Worm (Caenorhabditis elegans) whole organism, L2 larva: ENCODE data around the gene str-64.

Source experiments
- C34F6.9 ChIP-seq: fragments of 150-350 bp; optimal IDR thresholded peaks from 2 replicates; lab custom pipeline; 2014; ENCODE audit warnings: missing biosample characterization, missing genetic modification characterization
- F13H6.1 ChIP-seq: sonication (generic microtip); optimal IDR thresholded peaks from 2 replicates; lab custom pipeline; 2016; ENCODE audit warnings: missing genetic modification characterization, missing compliant biosample characterization
- Y55F3AM.14 ChIP-seq: fragments of 200-800 bp; sonication (Bioruptor generic); optimal IDR thresholded peaks from 2 replicates; lab custom pipeline; 2018; ENCODE audit warnings: mild to moderate bottlenecking, missing genetic modification characterization, missing compliant biosample characterization
- aly-2 ChIP-seq: fragments of 150-350 bp; optimal IDR thresholded peaks from 2 replicates; lab custom pipeline; 2014; ENCODE audit warnings: missing biosample characterization, missing genetic modification characterization
- ama-1 ChIP-seq: fragments of 150-350 bp; optimal IDR thresholded peaks from 2 replicates; lab custom pipeline; 2018; ENCODE audit warnings: inconsistent platforms
- blmp-1 ChIP-seq: sonication (generic microtip); optimal IDR thresholded peaks from 2 replicates; lab custom pipeline; 2017; ENCODE audit warnings: missing genetic modification characterization, mild to moderate bottlenecking, missing compliant biosample characterization, antibody characterized with exemption, moderate library complexity; ENCODE audit not compliant: insufficient read depth
- ceh-82 ChIP-seq: fragments of 150-350 bp; optimal IDR thresholded peaks from 2 replicates; lab custom pipeline; 2014; ENCODE audit warnings: missing biosample characterization, missing genetic modification characterization
- crh-2 ChIP-seq: sonication (generic microtip); optimal IDR thresholded peaks from 2 replicates; lab custom pipeline; 2017; ENCODE audit warnings: missing biosample characterization, missing genetic modification characterization
- egl-27 ChIP-seq: sonication (generic microtip); optimal IDR thresholded peaks from 3 replicates; lab custom pipeline; 2017; ENCODE audit warnings: missing biosample characterization, missing genetic modification reagents, missing genetic modification characterization
- elt-1 ChIP-seq: fragments of 150-350 bp; optimal IDR thresholded peaks from 2 replicates; lab custom pipeline; 2014; ENCODE audit warnings: missing biosample characterization, missing genetic modification characterization
- fos-1 ChIP-seq: fragments of 150-350 bp; optimal IDR thresholded peaks from 2 replicates; lab custom pipeline; 2014; ENCODE audit warnings: missing biosample characterization, missing genetic modification characterization
- gmeb-1 ChIP-seq: fragments of 150-350 bp; optimal IDR thresholded peaks from 2 replicates; lab custom pipeline; 2014; ENCODE audit warnings: missing biosample characterization, missing genetic modification characterization
- lin-11 ChIP-seq: fragments of 150-350 bp; sonication (generic microtip); optimal IDR thresholded peaks from 2 replicates; lab custom pipeline; 2014; ENCODE audit warnings: missing biosample characterization, missing genetic modification characterization, inconsistent platforms, mixed read lengths
- lin-13 ChIP-seq: fragments of 150-350 bp; optimal IDR thresholded peaks from 2 replicates; lab custom pipeline; 2014; ENCODE audit warnings: missing biosample characterization, missing genetic modification reagents, missing genetic modification characterization
- lin-39 ChIP-seq: fragments of 150-350 bp; optimal IDR thresholded peaks from 2 replicates; lab custom pipeline; 2014; ENCODE audit warnings: missing biosample characterization, missing genetic modification reagents, missing genetic modification characterization
- lsy-2 ChIP-seq, 2 experiments: fragments of 150-350 bp in 1 of 2; sonication (generic microtip) in 1 of 2; optimal IDR thresholded peaks; 2 replicates each; lab custom pipeline; 2014 to 2017; ENCODE audit warnings: missing biosample characterization in 2 of 2, missing genetic modification characterization in 2 of 2
- mab-5 ChIP-seq: fragments of 150-350 bp; optimal IDR thresholded peaks from 2 replicates; lab custom pipeline; 2014; ENCODE audit warnings: missing biosample characterization, missing genetic modification characterization
- mbf-1 ChIP-seq: sonication (generic microtip); optimal IDR thresholded peaks from 2 replicates; lab custom pipeline; 2017; ENCODE audit warnings: missing biosample characterization, missing genetic modification characterization
- mdl-1 ChIP-seq, 2 experiments: fragments of 150-350 bp in 1 of 2; sonication (generic microtip) in 1 of 2; optimal IDR thresholded peaks; 2 replicates each; lab custom pipeline; 2017; ENCODE audit warnings: missing biosample characterization in 2 of 2, missing genetic modification characterization in 2 of 2
- nhr-11 ChIP-seq: fragments of 150-350 bp; optimal IDR thresholded peaks from 2 replicates; lab custom pipeline; 2014; ENCODE audit warnings: missing biosample characterization, missing genetic modification characterization
- nhr-12 ChIP-seq: fragments of 150-350 bp; optimal IDR thresholded peaks from 2 replicates; lab custom pipeline; 2014; ENCODE audit warnings: missing biosample characterization, missing genetic modification characterization
- nhr-129 ChIP-seq: fragments of 150-350 bp; optimal IDR thresholded peaks from 2 replicates; lab custom pipeline; 2014; ENCODE audit warnings: missing biosample characterization, missing genetic modification characterization
- nhr-21 ChIP-seq: fragments of 150-350 bp; optimal IDR thresholded peaks from 2 replicates; lab custom pipeline; 2014; ENCODE audit warnings: missing biosample characterization, missing genetic modification characterization
- nhr-23 ChIP-seq: fragments of 150-350 bp; optimal IDR thresholded peaks from 2 replicates; lab custom pipeline; 2014; ENCODE audit warnings: missing biosample characterization, missing genetic modification reagents, missing genetic modification characterization
- nhr-25 ChIP-seq: fragments of 150-350 bp; sonication (generic microtip); optimal IDR thresholded peaks from 3 replicates; lab custom pipeline; 2014; ENCODE audit warnings: missing biosample characterization, missing genetic modification characterization
- nhr-6 ChIP-seq: fragments of 150-350 bp; optimal IDR thresholded peaks from 2 replicates; lab custom pipeline; 2014; ENCODE audit warnings: missing biosample characterization, missing genetic modification characterization
- nhr-77 ChIP-seq: fragments of 150-350 bp; optimal IDR thresholded peaks from 2 replicates; lab custom pipeline; 2014; ENCODE audit warnings: missing biosample characterization, missing genetic modification characterization
- sem-4 ChIP-seq: fragments of 150-350 bp; optimal IDR thresholded peaks from 2 replicates; lab custom pipeline; 2014; ENCODE audit warnings: missing biosample characterization, missing genetic modification reagents, missing genetic modification characterization
- skn-1 ChIP-seq: sonication (generic microtip); optimal IDR thresholded peaks from 2 replicates; lab custom pipeline; 2017; ENCODE audit warnings: missing biosample characterization, missing genetic modification characterization
- sma-3 ChIP-seq: sonication (generic microtip); optimal IDR thresholded peaks from 2 replicates; lab custom pipeline; 2016; ENCODE audit warnings: missing genetic modification reagents, missing genetic modification characterization, missing compliant biosample characterization
- sma-9 ChIP-seq, 2 experiments: fragments of 150-350 bp in 1 of 2; sonication (generic microtip) in 1 of 2; optimal IDR thresholded peaks; 2 replicates each; lab custom pipeline; 2014 to 2016; ENCODE audit warnings: missing genetic modification characterization in 2 of 2, mild to moderate bottlenecking in 1 of 2, missing biosample characterization in 1 of 2, missing compliant biosample characterization in 1 of 2, missing genetic modification reagents in 1 of 2, moderate library complexity in 1 of 2
- snpc-4 ChIP-seq: fragments of 150-350 bp; optimal IDR thresholded peaks from 2 replicates; lab custom pipeline; 2014; ENCODE audit warnings: missing biosample characterization, missing genetic modification characterization
- unc-55 ChIP-seq: fragments of 150-350 bp; sonication (generic microtip); optimal IDR thresholded peaks from 3 replicates; lab custom pipeline; 2014; ENCODE audit warnings: missing biosample characterization, missing genetic modification reagents, missing genetic modification characterization
- zag-1 ChIP-seq: fragments of 150-350 bp; optimal IDR thresholded peaks from 2 replicates; lab custom pipeline; 2014; ENCODE audit warnings: missing biosample characterization, missing genetic modification characterization
- ztf-11 ChIP-seq: sonication (generic microtip); optimal IDR thresholded peaks from 2 replicates; lab custom pipeline; 2017; ENCODE audit warnings: missing biosample characterization, missing genetic modification characterization
- ztf-4 ChIP-seq: fragments of 150-350 bp; optimal IDR thresholded peaks from 2 replicates; lab custom pipeline; 2014; ENCODE audit warnings: missing biosample characterization, missing genetic modification characterization

str-64 gene

DNA sequence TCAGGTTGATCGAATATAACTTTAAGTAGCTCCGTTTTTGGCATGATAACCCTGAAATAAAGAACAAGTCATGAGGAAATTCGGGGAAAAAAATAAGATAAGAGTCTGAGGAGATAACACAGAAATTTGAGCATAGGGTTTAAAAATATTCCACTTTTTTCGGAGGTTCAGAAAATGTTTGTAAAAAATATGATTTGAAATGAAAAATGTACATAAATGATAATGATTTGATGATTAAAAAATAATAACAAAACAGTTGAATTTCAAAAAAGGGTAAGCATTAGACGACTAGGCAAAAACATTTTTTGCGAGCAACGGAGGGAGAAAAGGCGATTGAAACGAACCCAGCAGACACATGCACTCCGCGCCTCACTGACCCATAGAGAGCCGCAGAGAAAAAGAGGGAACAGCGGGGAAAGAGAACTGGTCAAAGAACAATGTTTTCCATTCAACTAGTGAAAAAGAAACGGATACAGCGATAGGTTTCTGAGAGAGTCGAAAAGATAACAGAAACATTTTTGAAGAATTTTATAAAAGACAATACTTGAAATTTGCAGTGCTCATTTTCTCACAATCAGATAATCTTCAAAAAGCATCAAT lies 29.1 kb downstream of the str-64 start, which contains the start of gene arrd-18:
Gene arrd-18 (minus strand): TSS at position 51 of the 600 bp plus-strand sequence.
- peak in 1 of 2 experiments; percentile 43 for TF ChIP-seq lsy-2 (tag; optimal IDR thresholded peaks at IDR 0.05; lab: Kevin White, UChicago)
- peak; percentile 87 for TF ChIP-seq sma-9 (GFP tag; optimal IDR thresholded peaks at IDR 0.05; lab: Kevin White, UChicago)
- TF ChIP-seq sma-9 (tag; optimal IDR thresholded peaks at IDR 0.05; lab: Kevin White, UChicago) = no peak
- no peak for TF ChIP-seq ceh-82 (tag; lab: Kevin White, UChicago)
- peak; percentile 83 for TF ChIP-seq F13H6.1 (tag; lab: Kevin White, UChicago)
- no peak for TF ChIP-seq nhr-6 (tag; lab: Kevin White, UChicago)
- TF ChIP-seq Y55F3AM.14 (GFP tag; lab: Kevin White, UChicago) = no peak
- TF ChIP-seq mbf-1 (tag; lab: Kevin White, UChicago) = no peak
- no peak for TF ChIP-seq elt-1 (tag; lab: Kevin White, UChicago)
- no peak for TF ChIP-seq lin-39 (tag; lab: Kevin White, UChicago)
- peak; percentile 40 for TF ChIP-seq unc-55 (GFP tag; lab: Kevin White, UChicago)
- TF ChIP-seq nhr-11 = no peak
- no peak for TF ChIP-seq gmeb-1 (tag; lab: Kevin White, UChicago)
- no peak for TF ChIP-seq mdl-1 (tag; optimal IDR thresholded peaks at IDR 0.05; lab: Kevin White, UChicago)
- no peak for TF ChIP-seq mab-5
- TF ChIP-seq ztf-11 (tag; lab: Kevin White, UChicago) = no peak
- TF ChIP-seq crh-2 = no peak
- TF ChIP-seq sma-3 (GFP tag; lab: Kevin White, UChicago) = no peak
- peak; percentile 59 for TF ChIP-seq C34F6.9 (tag; lab: Kevin White, UChicago)
- no peak for TF ChIP-seq nhr-129 (tag; lab: Kevin White, UChicago)

DNA sequence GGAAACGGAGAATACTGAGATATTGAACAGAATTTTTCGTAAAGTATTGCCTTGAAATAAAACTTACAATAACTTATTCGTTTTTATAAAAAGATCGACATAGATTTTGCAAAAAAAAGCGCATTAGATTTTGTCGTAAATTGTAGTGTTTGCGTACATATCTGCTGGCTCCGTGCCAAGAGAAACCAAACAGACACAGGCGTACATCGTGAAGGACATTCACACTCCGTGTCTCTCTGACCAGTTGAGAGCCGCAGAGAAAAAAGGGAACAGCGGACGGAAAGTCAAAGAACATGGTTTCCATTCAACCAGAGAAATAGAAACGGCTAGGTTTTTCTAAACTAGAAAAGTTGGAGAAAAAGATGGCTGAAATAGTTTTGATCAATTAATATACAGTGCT lies 32.3 kb downstream of the str-64 start, which contains the start of gene arrd-19:
Gene arrd-19 (minus strand): TSS at position 209 of the 400 bp plus-strand sequence.
- TF ChIP-seq nhr-21 (tag; lab: Kevin White, UChicago) (peak; percentile 82), nhr-25 (tag; lab: Kevin White, UChicago) (peak; percentile 84), lin-11 (tag; lab: Kevin White, UChicago) (peak; percentile 24), nhr-129 (tag; lab: Kevin White, UChicago) (peak; percentile 80), zag-1 (tag; lab: Kevin White, UChicago) (peak; percentile 64), sma-3 (GFP tag; lab: Kevin White, UChicago) (peak; percentile 72), mbf-1 (tag; lab: Kevin White, UChicago) (no peak), C34F6.9 (tag; lab: Kevin White, UChicago) (peak; percentile 91), ztf-4 (tag; lab: Kevin White, UChicago) (peak; percentile 40), crh-2 (peak; percentile 80), aly-2 (tag; lab: Kevin White, UChicago) (no peak), lsy-2 (tag; optimal IDR thresholded peaks at IDR 0.05; lab: Kevin White, UChicago) (peak; percentile 41 to 88), nhr-77 (tag; lab: Kevin White, UChicago) (no peak), skn-1 (tag; lab: Kevin White, UChicago) (no peak), snpc-4 (tag; lab: Kevin White, UChicago) (peak; percentile 31), sma-9 (GFP tag; optimal IDR thresholded peaks at IDR 0.05; lab: Kevin White, UChicago) (peak; percentile 98), sma-9 (tag; optimal IDR thresholded peaks at IDR 0.05; lab: Kevin White, UChicago) (no peak), ceh-82 (tag; lab: Kevin White, UChicago) (no peak), unc-55 (GFP tag; lab: Kevin White, UChicago) (peak; percentile 69), nhr-12 (tag; lab: Kevin White, UChicago) (no peak), F13H6.1 (tag; lab: Kevin White, UChicago) (peak; percentile 91), blmp-1 (tag; lab: Kevin White, UChicago) (peak; percentile 68), lin-13 (GFP tag; lab: Kevin White, UChicago) (peak; percentile 76), ztf-11 (tag; lab: Kevin White, UChicago) (no peak), ama-1 (lab: Kevin White, UChicago) (no peak), gmeb-1 (tag; lab: Kevin White, UChicago) (peak; percentile 47), sem-4 (tag; lab: Kevin White, UChicago) (peak; percentile 64), Y55F3AM.14 (GFP tag; lab: Kevin White, UChicago) (no peak), nhr-23 (no peak), fos-1 (tag; lab: Kevin White, UChicago) (peak; percentile 72), egl-27 (tag; lab: Kevin White, UChicago) (peak; percentile 78), nhr-6 (tag; lab: Kevin White, UChicago) (peak; percentile 76), mdl-1 (tag; optimal IDR thresholded peaks at IDR 0.05; lab: Kevin White, UChicago) (peak; percentile 58 to 65)
